Fruit fly (Drosophila melanogaster) whole organism, embryonic: ENCODE results near the gene mRpS26.

Source experiments
- ATbp ChIP-seq: fragments of 200-800 bp; sonication (Bioruptor generic); optimal IDR thresholded peaks from 2 replicates; lab custom pipeline; 2017; ENCODE audit warnings: missing biosample characterization, mild to moderate bottlenecking, missing genetic modification characterization, missing genetic modification reagents
- Ada2b ChIP-seq: fragments of 200-800 bp; sonication (Bioruptor generic); IDR thresholded peaks from 2 replicates; pipeline ENCODE4 v1.3.6; 2022; ENCODE audit warnings: missing biosample characterization, missing genetic modification characterization
- Adf1 ChIP-seq: fragments of 200-800 bp; sonication (Bioruptor generic); IDR thresholded peaks from 2 replicates; pipeline ENCODE4 v1.3.6; 2022; ENCODE audit warnings: missing biosample characterization, missing genetic modification characterization
- BtbVII ChIP-seq: fragments of 200-800 bp; sonication (Bioruptor generic); optimal IDR thresholded peaks from 3 replicates; lab custom pipeline; 2017; ENCODE audit warnings: missing biosample characterization, mild to moderate bottlenecking, missing genetic modification characterization
- CG11093 ChIP-seq: fragments of 200-800 bp; sonication (Bioruptor generic); IDR thresholded peaks from 3 replicates; pipeline ENCODE4 v1.3.6; 2022; ENCODE audit warnings: missing biosample characterization, missing genetic modification characterization
- CG11504 ChIP-seq: fragments of 200-800 bp; sonication (Bioruptor generic); optimal IDR thresholded peaks from 3 replicates; lab custom pipeline; 2019; ENCODE audit warnings: missing biosample characterization, mild to moderate bottlenecking, missing genetic modification characterization, moderate library complexity
- CG13123 ChIP-seq: fragments of 200-800 bp; sonication (Bioruptor generic); optimal IDR thresholded peaks from 2 replicates; lab custom pipeline; 2016; ENCODE audit warnings: missing biosample characterization, missing genetic modification characterization
- CG13296 ChIP-seq: fragments of 200-800 bp; sonication (Bioruptor generic); optimal IDR thresholded peaks from 3 replicates; lab custom pipeline; 2018; ENCODE audit warnings: missing biosample characterization, mild to moderate bottlenecking, missing genetic modification characterization
- CG13894 ChIP-seq: fragments of 200-800 bp; sonication (Bioruptor generic); optimal IDR thresholded peaks from 3 replicates; lab custom pipeline; 2018; ENCODE audit warnings: missing biosample characterization, mild to moderate bottlenecking, missing genetic modification characterization, moderate library complexity
- CG14710 ChIP-seq: fragments of 200-800 bp; sonication (Bioruptor generic); optimal IDR thresholded peaks from 3 replicates; lab custom pipeline; 2019; ENCODE audit warnings: missing biosample characterization, mild to moderate bottlenecking, missing genetic modification characterization, moderate library complexity
- CG15073 ChIP-seq: fragments of 200-800 bp; sonication (Bioruptor generic); optimal IDR thresholded peaks from 2 replicates; lab custom pipeline; 2016; ENCODE audit warnings: missing biosample characterization, missing genetic modification characterization
- CG15514 ChIP-seq: fragments of 200-800 bp; sonication (Bioruptor generic); optimal IDR thresholded peaks from 3 replicates; lab custom pipeline; 2017; ENCODE audit warnings: missing biosample characterization, missing genetic modification characterization, mild to moderate bottlenecking, moderate library complexity, missing genetic modification reagents
- CG16815 ChIP-seq: fragments of 200-800 bp; sonication (Bioruptor generic); optimal IDR thresholded peaks from 3 replicates; lab custom pipeline; 2017; ENCODE audit warnings: missing biosample characterization, mild to moderate bottlenecking, missing genetic modification characterization
- CG1832 ChIP-seq: fragments of 200-800 bp; sonication (Bioruptor generic); optimal IDR thresholded peaks from 2 replicates; lab custom pipeline; 2017; ENCODE audit warnings: missing biosample characterization, mild to moderate bottlenecking, missing genetic modification characterization, inconsistent platforms
- CG2199 ChIP-seq: fragments of 200-800 bp; sonication (Bioruptor generic); IDR thresholded peaks from 3 replicates; pipeline ENCODE4 v1.3.6; 2022; ENCODE audit warnings: missing biosample characterization, missing genetic modification characterization
- CG2202 ChIP-seq: fragments of 200-800 bp; sonication (Bioruptor generic); optimal IDR thresholded peaks from 2 replicates; lab custom pipeline; 2018; ENCODE audit warnings: missing biosample characterization, mild to moderate bottlenecking, missing genetic modification characterization
- CG2678 ChIP-seq: fragments of 200-800 bp; sonication (Bioruptor generic); optimal IDR thresholded peaks from 3 replicates; lab custom pipeline; 2019; ENCODE audit warnings: missing biosample characterization, mild to moderate bottlenecking, missing genetic modification characterization, moderate library complexity
- CG31388 ChIP-seq: fragments of 200-800 bp; sonication (Bioruptor generic); optimal IDR thresholded peaks from 2 replicates; lab custom pipeline; 2016; ENCODE audit warnings: missing biosample characterization, missing genetic modification characterization
- CG33213 ChIP-seq: fragments of 200-800 bp; sonication (Bioruptor generic); optimal IDR thresholded peaks from 3 replicates; lab custom pipeline; 2016; ENCODE audit warnings: missing biosample characterization, missing genetic modification characterization
- CG34224 ChIP-seq: fragments of 200-800 bp; sonication (Bioruptor generic); IDR thresholded peaks from 3 replicates; pipeline ENCODE4 v1.3.6; 2022; ENCODE audit warnings: missing biosample characterization, missing genetic modification characterization; ENCODE audit not compliant: partially characterized antibody
- CG3838 ChIP-seq: fragments of 200-800 bp; sonication (Bioruptor generic); optimal IDR thresholded peaks from 3 replicates; lab custom pipeline; 2016; ENCODE audit warnings: missing biosample characterization, missing genetic modification characterization
- CG6765 ChIP-seq: fragments of 200-800 bp; sonication (Bioruptor generic); optimal IDR thresholded peaks from 3 replicates; lab custom pipeline; 2017; ENCODE audit warnings: missing biosample characterization, mild to moderate bottlenecking, missing genetic modification characterization
- CHES-1-like ChIP-seq: fragments of 200-800 bp; sonication (Bioruptor generic); optimal IDR thresholded peaks from 2 replicates; lab custom pipeline; 2016; ENCODE audit warnings: missing biosample characterization, missing genetic modification characterization
- Dip2 ChIP-seq: fragments of 200-800 bp; sonication (Bioruptor generic); IDR thresholded peaks from 2 replicates; pipeline ENCODE4 v1.3.6; 2022; ENCODE audit warnings: missing biosample characterization, missing genetic modification characterization
- Ets97D ChIP-seq: fragments of 200-800 bp; sonication (Bioruptor generic); optimal IDR thresholded peaks from 3 replicates; lab custom pipeline; 2016; ENCODE audit warnings: missing biosample characterization, missing genetic modification characterization
- MBD-R2 ChIP-seq: fragments of 200-800 bp; sonication (Bioruptor generic); IDR thresholded peaks from 2 replicates; pipeline ENCODE4 v1.3.6; 2022; ENCODE audit warnings: missing biosample characterization, missing genetic modification characterization
- Mrtf ChIP-seq: fragments of 200-800 bp; sonication (Bioruptor generic); IDR thresholded peaks from 3 replicates; pipeline ENCODE4 v1.3.6; 2022; ENCODE audit warnings: missing biosample characterization, missing genetic modification characterization
- Nf-YA ChIP-seq: fragments of 200-800 bp; sonication (Bioruptor generic); IDR thresholded peaks from 2 replicates; pipeline ENCODE4 v1.3.6; 2022; ENCODE audit warnings: missing biosample characterization, missing genetic modification characterization
- Oli ChIP-seq: fragments of 200-800 bp; sonication (Bioruptor generic); optimal IDR thresholded peaks from 2 replicates; lab custom pipeline; 2018; ENCODE audit warnings: missing biosample characterization, mild to moderate bottlenecking, missing genetic modification characterization, moderate library complexity
- Optix ChIP-seq: fragments of 200-800 bp; sonication (Bioruptor generic); IDR thresholded peaks from 3 replicates; pipeline ENCODE4 v1.3.6; 2022; ENCODE audit warnings: missing biosample characterization, missing genetic modification characterization
- Scr ChIP-seq: fragments of 200-800 bp; sonication (Bioruptor generic); IDR thresholded peaks from 2 replicates; pipeline ENCODE4 v1.3.6; 2022; ENCODE audit warnings: missing biosample characterization, missing genetic modification characterization; ENCODE audit not compliant: partially characterized antibody
- Six4 ChIP-seq: fragments of 200-800 bp; sonication (Bioruptor generic); optimal IDR thresholded peaks from 2 replicates; lab custom pipeline; 2016; ENCODE audit warnings: missing biosample characterization, missing genetic modification characterization
- Usf ChIP-seq: fragments of 200-800 bp; sonication (Bioruptor generic); optimal IDR thresholded peaks from 2 replicates; lab custom pipeline; 2017; ENCODE audit warnings: missing genotype, missing biosample characterization, missing genetic modification characterization
- aop ChIP-seq: fragments of 200-800 bp; sonication (Bioruptor generic); IDR thresholded peaks from 2 replicates; pipeline ENCODE4 v1.3.6; 2022; ENCODE audit warnings: missing biosample characterization, missing genetic modification characterization
- bcd ChIP-seq: fragments of 200-800 bp; sonication (Bioruptor generic); optimal IDR thresholded peaks from 2 replicates; lab custom pipeline; 2017; ENCODE audit warnings: missing biosample characterization, mild to moderate bottlenecking, missing genetic modification characterization
- bigmax ChIP-seq: fragments of 200-800 bp; sonication (Bioruptor generic); optimal IDR thresholded peaks from 2 replicates; lab custom pipeline; 2018; ENCODE audit warnings: missing biosample characterization, mild to moderate bottlenecking, missing genetic modification characterization
- bowl ChIP-seq: fragments of 200-800 bp; sonication (Bioruptor generic); IDR thresholded peaks from 2 replicates; pipeline ENCODE4 v1.3.6; 2022; ENCODE audit warnings: missing biosample characterization, missing genetic modification characterization
- bsh ChIP-seq, 2 experiments: fragments of 200-800 bp; sonication (Bioruptor generic); optimal IDR thresholded peaks; 2 replicates each; lab custom pipeline; 2017 to 2018; ENCODE audit warnings: mild to moderate bottlenecking in 2 of 2, missing biosample characterization in 2 of 2, missing genetic modification characterization in 2 of 2, moderate library complexity in 1 of 2
- chm ChIP-seq: fragments of 200-800 bp; sonication (Bioruptor generic); IDR thresholded peaks from 2 replicates; pipeline ENCODE4 v1.3.6; 2022; ENCODE audit warnings: missing biosample characterization, missing genetic modification characterization
- crol ChIP-seq: fragments of 200-800 bp; sonication (Bioruptor generic); IDR thresholded peaks from 2 replicates; pipeline ENCODE4 v1.3.6; 2022; ENCODE audit warnings: missing biosample characterization, missing genetic modification characterization
- danr ChIP-seq: fragments of 200-800 bp; sonication (Bioruptor generic); IDR thresholded peaks from 2 replicates; pipeline ENCODE4 v1.3.6; 2022; ENCODE audit warnings: missing biosample characterization, missing genetic modification characterization
- eve ChIP-seq, 2 experiments: fragments of >200 bp; optimal IDR thresholded peaks; 2 replicates each; lab custom pipeline; 2017; ENCODE audit warnings: missing biosample characterization in 2 of 2, missing genetic modification characterization in 2 of 2
- grau ChIP-seq: fragments of 200-800 bp; optimal IDR thresholded peaks from 3 replicates; lab custom pipeline; 2019; ENCODE audit warnings: missing biosample characterization, mild to moderate bottlenecking, missing genetic modification characterization, moderate library complexity
- hb ChIP-seq: fragments of 200-800 bp; sonication (Bioruptor generic); IDR thresholded peaks from 3 replicates; pipeline ENCODE4 v1.3.6; 2022; ENCODE audit warnings: missing biosample characterization, missing genetic modification characterization; ENCODE audit not compliant: partially characterized antibody
- nom ChIP-seq: fragments of 200-800 bp; sonication (Bioruptor generic); optimal IDR thresholded peaks from 2 replicates; lab custom pipeline; 2017; ENCODE audit warnings: missing biosample characterization, missing genetic modification characterization, mild to moderate bottlenecking, moderate library complexity, missing genetic modification reagents
- sim ChIP-seq: fragments of 200-800 bp; sonication (Bioruptor generic); IDR thresholded peaks from 2 replicates; pipeline ENCODE4 v1.3.6; 2022; ENCODE audit warnings: missing biosample characterization, missing genetic modification characterization
- slp2 ChIP-seq: fragments of 200-800 bp; sonication (Bioruptor generic); optimal IDR thresholded peaks from 2 replicates; lab custom pipeline; 2016; ENCODE audit warnings: missing biosample characterization, missing genetic modification characterization
- stwl ChIP-seq: fragments of 200-800 bp; sonication (Bioruptor generic); optimal IDR thresholded peaks from 3 replicates; lab custom pipeline; 2018; ENCODE audit warnings: missing biosample characterization, mild to moderate bottlenecking, missing genetic modification characterization, moderate library complexity

The mRpS26 gene

dm6 chr3L:18106021-18106944, at the start of gene mRpS26, which contains the start of gene CG13698 (continued):
- TF ChIP-seq CG14710 (peak; percentile 72), grau (peak; percentile 76), danr (GFP tag; lab: Robert Waterston, UW) (no peak), bowl (GFP tag; lab: Robert Waterston, UW) (0 out of 2 replicates have a peak, but pooled peaks have one; percentile 24), chm (GFP tag; lab: Robert Waterston, UW) (peak; percentile 52), Adf1 (0 out of 2 replicates have a peak, but pooled peaks have one; percentile 1), CG6765 (GFP tag; lab: Kevin White, UChicago) (peak; percentile 40), hb (no peak), bsh (GFP tag; optimal IDR thresholded peaks at IDR 0.05; lab: Kevin White, UChicago) (peak in 1 of 2 experiments; percentile 71), CG33213 (GFP tag; lab: Kevin White, UChicago) (no peak), bigmax (no peak), nom (no peak), CG13123 (GFP tag; lab: Kevin White, UChicago) (peak; percentile 55), Usf (GFP tag; lab: Kevin White, UChicago) (peak; percentile 41), Optix (no peak), CG2202 (tag; lab: Kevin White, UChicago) (no peak), CG1832 (no peak), Nf-YA (0 out of 2 replicates have a peak, but pooled peaks have one; percentile 21), CG13894 (tag; lab: Kevin White, UChicago) (peak; percentile 71), crol (GFP tag; lab: Robert Waterston, UW) (no peak), stwl (peak; percentile 22), sim (GFP tag; lab: Robert Waterston, UW) (no peak), CG31388 (GFP tag; lab: Kevin White, UChicago) (no peak), CG11093 (GFP tag; lab: Robert Waterston, UW) (peak; percentile 50; the same call in 1 of the 3 replicates), CG15073 (no peak), Six4 (GFP tag; lab: Kevin White, UChicago) (peak; percentile 66), CG11504 (tag; lab: Kevin White, UChicago) (peak; percentile 77), CG3838 (GFP tag; lab: Kevin White, UChicago) (no peak), Ets97D (GFP tag; lab: Kevin White, UChicago) (peak; percentile 24), aop (GFP tag; lab: Robert Waterston, UW) (no peak), CHES-1-like (peak; percentile 16), slp2 (GFP tag; lab: Kevin White, UChicago) (no peak), eve (GFP tag; optimal IDR thresholded peaks at IDR 0.05; lab: Kevin White, UChicago) (no peak), MBD-R2 (GFP tag; lab: Robert Waterston, UW) (peak; percentile 66), Mrtf (GFP tag; lab: Robert Waterston, UW) (peak; percentile 44; the same call in 1 of the 3 replicates), ATbp (GFP tag; lab: Kevin White, UChicago) (peak; percentile 41), Ada2b (GFP tag; lab: Robert Waterston, UW) (no peak), Oli (tag; lab: Kevin White, UChicago) (peak; percentile 66), CG13296 (GFP tag; lab: Kevin White, UChicago) (peak; percentile 72), CG34224 (GFP tag; lab: Robert Waterston, UW) (no peak; the same call in 2 of the 3 replicates), bcd (GFP tag; lab: Kevin White, UChicago) (peak; percentile 77), CG16815 (GFP tag; lab: Kevin White, UChicago) (peak; percentile 53), CG2678 (peak; percentile 82), CG2199 (GFP tag; lab: Robert Waterston, UW) (peak; percentile 71; the same call in 2 of the 3 replicates), Dip2 (GFP tag; lab: Robert Waterston, UW) (no peak), BtbVII (GFP tag; lab: Kevin White, UChicago) (peak; percentile 61), Scr (no peak), CG15514 (GFP tag; lab: Kevin White, UChicago) (peak; percentile 99)
